Fruit fly (Drosophila melanogaster) whole organism: ENCODE measurements around the gene CG31606.

Experiments
- CG8478 ChIP-seq: fragments of >200 bp; optimal IDR thresholded peaks from 2 replicates; lab custom pipeline; 2018; ENCODE audit warnings: inconsistent platforms
- Dll ChIP-seq: fragments of >200 bp; optimal IDR thresholded peaks from 2 replicates; lab custom pipeline; 2017
- EcR ChIP-seq, 2 experiments: fragments of >200 bp; optimal IDR thresholded peaks; 2 replicates each; lab custom pipeline; 2017; ENCODE audit warnings: missing biosample characterization in 2 of 2, missing genetic modification characterization in 2 of 2, missing genetic modification reagents in 2 of 2
- pan ChIP-seq: fragments of >200 bp; optimal IDR thresholded peaks from 2 replicates; lab custom pipeline; 2017
- psq ChIP-seq: fragments of >200 bp; optimal IDR thresholded peaks from 2 replicates; lab custom pipeline; 2017
- usp ChIP-seq: fragments of >200 bp; optimal IDR thresholded peaks from 2 replicates; lab custom pipeline; 2017; ENCODE audit warnings: missing biosample characterization, missing genetic modification characterization, mixed read lengths

The CG31606 gene

DNA sequence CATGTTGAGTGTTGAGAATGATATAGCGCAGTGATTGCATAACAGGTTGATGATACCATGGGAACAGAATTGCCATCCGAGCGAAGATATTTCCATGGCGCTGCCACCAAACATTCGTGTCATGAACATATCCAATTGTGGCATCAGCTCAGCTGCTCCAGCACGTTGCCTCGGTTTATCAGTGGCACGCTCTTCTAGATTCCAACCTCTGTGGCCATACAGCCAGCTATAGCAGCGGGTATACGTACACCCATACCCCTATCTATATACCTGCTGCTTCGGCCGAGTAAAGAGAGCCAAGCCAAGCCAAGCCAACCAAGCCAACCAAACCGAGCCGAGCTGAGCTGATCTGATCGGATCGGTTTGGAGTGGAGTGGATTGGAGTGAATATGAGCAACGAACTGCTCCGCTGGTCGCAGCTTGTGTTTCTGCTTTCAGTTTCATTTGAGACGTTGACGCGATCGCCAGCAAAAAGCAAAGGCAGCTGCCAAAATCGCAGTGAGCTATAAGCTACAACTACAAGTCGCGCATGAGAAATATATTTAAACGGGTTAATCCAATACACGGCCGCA is 1.2 kb downstream of the CG31606 start:
- TF ChIP-seq psq (lab: Kevin White, UChicago) (no peak), CG8478 (lab: Kevin White, UChicago) (no peak), usp (GFP tag; lab: Kevin White, UChicago) (no peak), Dll (lab: Kevin White, UChicago) (no peak), EcR (GFP tag; optimal IDR thresholded peaks at IDR 0.05; lab: Kevin White, UChicago) (no peak), pan (lab: Kevin White, UChicago) (no peak)

DNA sequence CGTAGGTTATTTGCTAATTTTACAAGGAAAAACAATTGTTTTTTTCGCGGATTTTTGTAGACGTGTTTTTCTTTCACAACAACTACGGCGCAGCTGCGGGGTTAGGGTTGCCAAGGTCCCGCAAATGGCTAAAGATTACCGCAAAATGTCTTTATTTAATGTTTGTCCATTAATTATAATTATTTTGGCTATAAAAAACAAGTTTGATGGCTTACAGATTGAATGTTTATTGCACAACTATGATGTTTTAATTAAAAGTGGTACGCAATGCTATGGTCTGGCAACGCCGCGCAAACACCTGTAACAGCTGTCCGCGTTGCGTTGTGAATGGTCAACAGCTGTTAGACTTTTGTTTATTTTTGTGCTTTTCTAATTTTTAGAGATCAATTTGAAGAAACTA is 9.3 kb downstream of the CG31606 start:
- no peak for TF ChIP-seq CG8478 (lab: Kevin White, UChicago)
- no peak for TF ChIP-seq usp (GFP tag; lab: Kevin White, UChicago)
- TF ChIP-seq EcR (GFP tag; optimal IDR thresholded peaks at IDR 0.05; lab: Kevin White, UChicago), result no peak
- TF ChIP-seq pan (lab: Kevin White, UChicago), result no peak
- no peak for TF ChIP-seq psq (lab: Kevin White, UChicago)
- no peak for TF ChIP-seq Dll (lab: Kevin White, UChicago)

DNA sequence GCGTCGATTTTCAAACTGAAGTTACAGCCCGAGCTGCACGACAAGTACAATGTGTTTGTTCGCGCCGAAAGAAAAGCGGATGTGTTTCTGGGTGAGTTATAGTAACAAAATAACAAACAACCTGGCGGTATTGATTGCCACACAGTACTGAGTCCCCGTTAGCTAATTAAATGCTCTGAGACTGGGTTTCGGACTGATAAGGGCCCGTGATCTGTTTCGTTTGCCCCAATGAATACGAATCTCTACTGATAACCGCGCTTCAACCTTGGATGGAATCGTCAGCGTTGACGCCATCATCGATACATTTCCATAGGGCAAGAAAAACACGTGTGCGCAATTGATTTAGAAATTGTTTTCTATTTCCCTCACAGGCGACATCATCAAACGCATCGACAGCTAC is 9.8 kb downstream of the CG31606 start:
- TF ChIP-seq psq (lab: Kevin White, UChicago), result no peak
- TF ChIP-seq CG8478 (lab: Kevin White, UChicago), result no peak
- no peak for TF ChIP-seq EcR (GFP tag; optimal IDR thresholded peaks at IDR 0.05; lab: Kevin White, UChicago)
- no peak for TF ChIP-seq pan (lab: Kevin White, UChicago)
- no peak for TF ChIP-seq Dll (lab: Kevin White, UChicago)
- TF ChIP-seq usp (GFP tag; lab: Kevin White, UChicago), result no peak

DNA sequence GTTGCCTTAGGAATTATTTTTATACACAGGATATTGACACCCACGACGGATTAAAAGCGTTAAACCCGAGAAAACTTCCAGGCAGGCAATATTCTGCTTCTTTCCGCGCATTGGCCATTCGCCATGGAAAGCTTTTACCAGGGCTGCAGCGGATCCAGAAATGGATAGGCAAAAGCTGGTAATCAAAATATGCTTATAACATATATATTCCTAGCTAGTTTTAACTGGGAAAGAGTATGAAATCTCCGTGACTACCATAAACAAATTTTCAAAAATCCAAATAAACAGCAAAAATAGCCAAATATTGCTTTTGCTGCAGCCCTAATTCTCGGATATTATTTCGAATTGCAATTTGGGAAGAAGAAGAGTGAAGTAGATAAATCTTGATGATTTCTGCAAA is 12.1 kb downstream of the CG31606 start, which contains the start of the genes PAPLA1 and Rbsn-5:
Gene PAPLA1 (minus strand): TSS at position 141 of the 400 bp plus-strand sequence.
Gene Rbsn-5 (plus strand): TSS at position 335 of the 400 bp plus-strand sequence.
- TF ChIP-seq CG8478 (lab: Kevin White, UChicago), result no peak
- no peak for TF ChIP-seq Dll (lab: Kevin White, UChicago)
- no peak for TF ChIP-seq usp (GFP tag; lab: Kevin White, UChicago)
- TF ChIP-seq pan (lab: Kevin White, UChicago), result no peak
- no peak for TF ChIP-seq psq (lab: Kevin White, UChicago)
- TF ChIP-seq EcR (GFP tag; optimal IDR thresholded peaks at IDR 0.05; lab: Kevin White, UChicago), result no peak

DNA sequence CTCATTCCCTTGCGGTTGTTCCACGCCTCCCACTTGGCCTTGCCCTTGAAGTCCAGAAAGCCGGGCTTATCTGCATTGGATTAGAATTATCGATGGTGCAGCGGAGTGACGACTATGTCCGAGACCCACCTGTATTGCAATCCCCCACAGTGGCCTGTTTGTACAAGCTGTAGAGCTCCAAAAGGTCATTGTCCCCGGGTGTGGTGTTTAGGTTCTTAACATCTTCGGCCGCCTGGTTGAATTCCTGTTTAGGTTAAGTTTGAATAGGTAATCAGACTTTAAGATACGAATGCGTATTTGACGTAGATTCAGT is 14.5 kb downstream of the CG31606 start:
- TF ChIP-seq psq (lab: Kevin White, UChicago) (no peak), EcR (GFP tag; optimal IDR thresholded peaks at IDR 0.05; lab: Kevin White, UChicago) (peak; percentile 82 to 94)

DNA sequence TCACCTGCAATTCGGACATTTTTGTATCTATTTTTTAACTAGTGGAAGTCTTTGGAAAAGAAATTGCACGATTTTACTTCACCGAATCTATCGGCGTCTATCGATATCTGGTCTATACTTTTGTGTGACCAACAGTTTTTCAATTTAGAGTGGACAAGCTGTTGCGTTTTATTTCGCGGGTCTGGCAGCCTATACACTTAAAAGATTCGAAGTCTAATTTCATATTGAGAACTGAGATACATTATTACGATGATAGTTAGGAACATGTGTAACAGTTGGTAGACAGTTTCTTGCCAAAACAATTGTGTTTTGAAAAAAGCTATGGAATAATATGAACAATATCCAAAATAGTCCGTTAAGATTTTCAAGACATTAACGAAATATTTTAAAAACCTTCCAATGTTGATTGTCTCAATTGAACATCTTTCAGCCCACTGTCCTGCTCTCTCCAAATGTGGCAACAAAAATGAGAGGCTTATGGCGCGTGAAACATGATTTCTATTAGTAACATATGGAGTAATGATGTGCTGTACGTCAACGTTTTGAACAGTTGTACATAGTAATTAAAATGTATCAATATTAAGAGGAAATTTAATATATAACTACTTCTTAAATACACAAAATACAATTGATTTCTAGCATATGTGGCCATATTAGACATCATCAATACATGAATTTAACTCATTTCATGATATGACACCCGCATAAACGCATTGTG is 15.1 kb downstream of the CG31606 start, which contains the start of gene Acbp1:
Gene Acbp1 (minus strand): TSS at position 146 of the 718 bp plus-strand sequence.
- peak in 1 of 2 experiments; percentile 52 for TF ChIP-seq EcR (GFP tag; optimal IDR thresholded peaks at IDR 0.05; lab: Kevin White, UChicago)
- TF ChIP-seq psq (lab: Kevin White, UChicago), result no peak

DNA sequence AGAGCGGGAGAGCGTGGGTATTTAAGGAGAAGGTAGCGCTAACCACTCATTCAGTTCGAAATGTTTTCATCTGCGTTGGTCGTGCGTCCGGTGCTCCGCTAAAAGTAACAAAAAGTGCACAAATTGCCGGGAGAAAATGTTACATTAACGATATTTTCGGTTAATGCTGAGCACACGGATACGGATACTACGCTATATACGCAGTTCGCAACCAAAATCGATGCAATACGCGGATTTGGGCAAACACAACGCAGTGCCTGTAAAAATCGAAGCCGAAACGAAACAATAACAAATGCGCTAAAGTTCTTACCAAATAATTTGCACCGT is 15.6 kb downstream of the CG31606 start, which contains the start of gene Piezo:
Gene Piezo (plus strand): TSS at position 49 of the 327 bp plus-strand sequence.
- TF ChIP-seq CG8478 (lab: Kevin White, UChicago) (no peak), EcR (GFP tag; optimal IDR thresholded peaks at IDR 0.05; lab: Kevin White, UChicago) (no peak), Dll (lab: Kevin White, UChicago) (no peak), pan (lab: Kevin White, UChicago) (no peak), usp (GFP tag; lab: Kevin White, UChicago) (no peak), psq (lab: Kevin White, UChicago) (no peak)

DNA sequence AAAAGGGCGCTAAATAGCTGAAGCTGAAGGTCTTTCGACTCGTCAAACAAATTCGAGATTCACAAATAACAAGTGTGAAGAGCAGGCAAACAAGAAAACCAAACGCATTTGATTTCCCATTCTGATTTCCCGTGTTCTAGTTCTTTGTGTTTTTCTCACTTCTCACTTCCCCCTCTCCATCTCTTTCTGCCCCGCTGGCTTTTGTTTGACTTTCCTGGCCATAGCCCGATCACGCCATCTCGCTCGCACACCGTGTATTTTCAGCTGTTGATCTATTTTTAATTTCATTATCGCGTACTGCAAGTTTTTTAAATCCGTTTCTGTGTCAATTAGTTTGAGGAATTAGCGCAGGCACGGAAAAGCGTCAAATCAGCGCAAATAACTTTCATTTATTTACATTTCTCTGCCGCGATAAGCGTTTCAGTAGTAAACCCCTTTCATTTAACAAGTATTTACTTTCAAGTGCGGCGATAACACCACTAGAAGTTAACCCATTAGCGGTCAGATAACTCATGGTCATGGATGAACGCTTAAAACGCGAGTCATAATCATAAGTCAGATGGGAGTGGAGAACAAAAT is 16.3 kb downstream of the CG31606 start:
- TF ChIP-seq psq (lab: Kevin White, UChicago) (no peak), EcR (GFP tag; optimal IDR thresholded peaks at IDR 0.05; lab: Kevin White, UChicago) (no peak), CG8478 (lab: Kevin White, UChicago) (no peak), usp (GFP tag; lab: Kevin White, UChicago) (no peak), Dll (lab: Kevin White, UChicago) (no peak), pan (lab: Kevin White, UChicago) (no peak)

DNA sequence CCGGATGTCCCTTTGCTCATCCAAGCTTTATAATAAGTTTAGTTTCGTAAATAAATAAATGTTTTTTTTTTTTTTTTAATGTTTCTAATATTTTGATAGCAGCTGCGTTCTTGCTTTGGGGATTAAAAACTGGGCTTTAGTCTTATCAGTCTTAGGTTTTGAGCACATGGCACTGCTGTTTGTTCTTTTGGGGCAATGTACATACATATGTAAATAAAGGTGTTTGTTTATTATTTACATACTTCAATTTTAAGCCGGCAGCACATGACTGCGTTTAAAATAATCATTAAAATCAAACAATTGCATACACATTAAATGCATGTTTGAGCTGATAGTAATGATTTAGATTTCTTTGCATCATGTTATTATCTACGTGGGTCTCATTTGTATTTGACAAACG is 16.8 kb downstream of the CG31606 start:
- TF ChIP-seq Dll (lab: Kevin White, UChicago), result no peak

DNA sequence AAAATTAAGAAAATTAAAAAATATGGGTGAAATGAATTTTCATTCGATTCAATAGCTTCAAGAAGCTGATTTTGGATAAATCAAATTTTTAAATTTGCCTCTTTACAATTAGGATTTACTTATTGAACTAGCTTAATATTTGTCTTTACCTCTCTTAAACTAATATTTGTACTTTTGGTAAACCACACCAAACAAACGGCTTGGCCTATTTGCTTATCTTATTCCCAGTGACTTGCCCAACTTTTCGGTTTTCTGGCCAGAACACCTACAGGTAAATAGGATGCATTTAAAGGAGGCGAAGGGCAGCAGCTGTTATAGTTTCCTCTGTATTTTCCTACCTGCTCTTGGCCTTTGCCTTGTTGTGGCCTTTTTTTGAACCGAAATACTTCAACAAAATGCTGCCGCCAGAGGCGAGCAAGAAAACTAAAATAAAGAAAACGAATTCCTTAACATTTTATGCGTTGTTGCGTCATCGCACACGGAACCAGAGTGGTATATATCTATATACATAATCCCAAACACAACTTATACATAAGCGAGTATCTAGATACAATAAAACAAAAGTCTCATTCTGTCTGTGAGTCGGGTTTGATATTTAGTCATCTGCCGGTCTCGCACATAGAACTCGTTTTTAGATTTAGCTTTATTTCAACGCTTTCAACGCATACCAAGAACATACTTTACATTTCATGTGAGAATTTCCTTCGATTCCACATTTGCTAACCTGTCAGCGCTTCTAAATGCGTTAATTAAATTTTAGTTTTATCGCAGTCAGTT is 18.6 kb downstream of the CG31606 start:
- TF ChIP-seq usp (GFP tag; lab: Kevin White, UChicago), result no peak
- no peak for TF ChIP-seq pan (lab: Kevin White, UChicago)
- TF ChIP-seq Dll (lab: Kevin White, UChicago), result no peak
- no peak for TF ChIP-seq psq (lab: Kevin White, UChicago)
- no peak for TF ChIP-seq EcR (GFP tag; optimal IDR thresholded peaks at IDR 0.05; lab: Kevin White, UChicago)
- no peak for TF ChIP-seq CG8478 (lab: Kevin White, UChicago)

DNA sequence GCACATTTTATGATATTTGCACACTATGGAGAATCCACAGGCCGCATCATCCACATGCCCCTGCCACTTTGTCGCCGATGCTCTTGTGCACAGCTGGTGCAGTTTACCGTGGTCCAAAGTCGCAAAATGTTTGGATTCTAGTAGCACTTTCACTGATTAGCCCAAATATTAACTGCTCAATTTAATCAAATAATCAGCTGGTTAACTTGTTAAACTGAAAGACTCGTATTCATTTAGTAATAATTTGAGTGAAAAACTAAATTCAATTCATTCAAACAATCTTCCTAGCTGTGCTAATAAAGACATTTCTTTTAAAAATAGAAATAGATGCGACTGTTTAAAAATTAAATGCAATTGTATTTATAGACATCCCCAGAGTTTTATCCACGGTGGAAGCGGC is 20.7 kb downstream of the CG31606 start:
- TF ChIP-seq psq (lab: Kevin White, UChicago) (no peak), Dll (lab: Kevin White, UChicago) (no peak), usp (GFP tag; lab: Kevin White, UChicago) (no peak), pan (lab: Kevin White, UChicago) (no peak), CG8478 (lab: Kevin White, UChicago) (no peak), EcR (GFP tag; optimal IDR thresholded peaks at IDR 0.05; lab: Kevin White, UChicago) (no peak)
